Worm (Caenorhabditis elegans) whole organism, young adult: ENCODE measurements around the gene elo-9.

Experiments used
- B0019.2 ChIP-seq: fragments of 200-800 bp; sonication (Bioruptor generic); conservative IDR thresholded peaks from 2 replicates; pipeline ENCODE4 v1.3.6; 2022; ENCODE audit warnings: missing genetic modification reagents, missing genetic modification characterization, missing compliant biosample characterization
- B0035.1 ChIP-seq: sonication (generic microtip); optimal IDR thresholded peaks from 2 replicates; lab custom pipeline; 2016; ENCODE audit warnings: missing genetic modification characterization, mild to moderate bottlenecking, missing compliant biosample characterization, missing genotype, missing genetic modification reagents
- D2030.7 ChIP-seq: fragments of 200-800 bp; sonication (Bioruptor generic); IDR thresholded peaks from 2 replicates; pipeline ENCODE4 v1.3.6; 2022; ENCODE audit warnings: missing genetic modification reagents, missing genetic modification characterization, missing compliant biosample characterization
- F10E7.11 ChIP-seq: sonication (generic microtip); optimal IDR thresholded peaks from 2 replicates; lab custom pipeline; 2017; ENCODE audit warnings: mild to moderate bottlenecking, missing genetic modification characterization, moderate library complexity, missing compliant biosample characterization
- K11D2.4 ChIP-seq: fragments of 200-800 bp; sonication (Bioruptor generic); IDR thresholded peaks from 2 replicates; pipeline ENCODE4 v1.3.6; 2022; ENCODE audit warnings: missing genetic modification reagents, missing genetic modification characterization, missing compliant biosample characterization
- Y53G8AR.9 ChIP-seq: fragments of 200-800 bp; sonication (Bioruptor generic); conservative IDR thresholded peaks from 2 replicates; pipeline ENCODE4 v1.3.6; 2022; ENCODE audit warnings: missing genetic modification reagents, missing genetic modification characterization, missing compliant biosample characterization
- ama-1 ChIP-seq, 3 experiments: fragments of 150-350 bp in 1 of 3; sonication (generic microtip) in 2 of 3; optimal IDR thresholded peaks; 2 replicates each; lab custom pipeline; 2014 to 2018; ENCODE audit warnings: missing biosample characterization in 2 of 3, missing genetic modification characterization in 2 of 3, missing genetic modification reagents in 2 of 3
- attf-3 ChIP-seq: fragments of 200-800 bp; sonication (Bioruptor generic); conservative IDR thresholded peaks from 2 replicates; pipeline ENCODE4 v1.3.6; 2022; ENCODE audit warnings: missing genetic modification reagents, missing genetic modification characterization, missing compliant biosample characterization
- cebp-1 ChIP-seq, 2 experiments: fragments of 200-800 bp in 1 of 2; sonication (Bioruptor generic) in 1 of 2; sonication (generic microtip) in 1 of 2; IDR thresholded peaks in 1 of 2; optimal IDR thresholded peaks in 1 of 2; 2 replicates each; pipeline versions ENCODE4 v1.3.6 to Lab custom; 2017 to 2022; ENCODE audit warnings: missing compliant biosample characterization in 2 of 2, missing genetic modification characterization in 2 of 2, mild to moderate bottlenecking in 1 of 2, missing genetic modification reagents in 1 of 2, moderate library complexity in 1 of 2
- ceh-40 ChIP-seq: fragments of 200-800 bp; sonication (Bioruptor generic); IDR thresholded peaks from 2 replicates; pipeline ENCODE4 v1.3.6; 2022; ENCODE audit warnings: missing genetic modification characterization, missing compliant biosample characterization
- ceh-58 ChIP-seq: fragments of 200-800 bp; sonication (Bioruptor generic); IDR thresholded peaks from 2 replicates; pipeline ENCODE4 v1.3.6; 2022; ENCODE audit warnings: missing genetic modification characterization, missing compliant biosample characterization
- ekl-4 ChIP-seq: fragments of 200-800 bp; sonication (Bioruptor generic); IDR thresholded peaks from 2 replicates; pipeline ENCODE4 v1.3.6; 2022; ENCODE audit warnings: missing genetic modification reagents, missing genetic modification characterization, missing compliant biosample characterization
- ets-4 ChIP-seq: fragments of 200-800 bp; sonication (Bioruptor generic); optimal IDR thresholded peaks from 2 replicates; lab custom pipeline; 2018; ENCODE audit warnings: mild to moderate bottlenecking, missing genetic modification characterization, missing compliant biosample characterization
- gei-17 ChIP-seq: fragments of 200-800 bp; sonication (Bioruptor generic); optimal IDR thresholded peaks from 2 replicates; lab custom pipeline; 2018; ENCODE audit warnings: mild to moderate bottlenecking, missing genetic modification characterization, missing compliant biosample characterization
- lag-1 ChIP-seq: fragments of 200-800 bp; sonication (Bioruptor generic); IDR thresholded peaks from 2 replicates; pipeline ENCODE4 v1.3.6; 2022; ENCODE audit warnings: missing genetic modification reagents, missing genetic modification characterization, missing compliant biosample characterization
- let-526 ChIP-seq: fragments of 200-800 bp; sonication (Bioruptor generic); IDR thresholded peaks from 2 replicates; pipeline ENCODE4 v1.3.6; 2022; ENCODE audit warnings: missing genetic modification reagents, missing genetic modification characterization, missing compliant biosample characterization
- lin-35 ChIP-seq, 3 experiments: fragments of 150-350 bp in 2 of 3; sonication (generic microtip) in 1 of 3; optimal IDR thresholded peaks; 2 replicates each; lab custom pipeline; 2014 to 2018; ENCODE audit warnings: missing biosample characterization in 3 of 3, missing genetic modification characterization in 3 of 3, missing genetic modification reagents in 3 of 3
- lir-1 ChIP-seq: fragments of 200-800 bp; sonication (Bioruptor generic); conservative IDR thresholded peaks from 2 replicates; pipeline ENCODE4 v1.3.6; 2022; ENCODE audit warnings: missing genetic modification reagents, missing genetic modification characterization, missing compliant biosample characterization
- madf-6 ChIP-seq: fragments of 200-800 bp; sonication (Bioruptor generic); IDR thresholded peaks from 2 replicates; pipeline ENCODE4 v1.3.6; 2022; ENCODE audit warnings: missing genetic modification reagents, missing genetic modification characterization, missing compliant biosample characterization
- nhr-120 ChIP-seq: fragments of 200-800 bp; sonication (Bioruptor generic); IDR thresholded peaks from 2 replicates; pipeline ENCODE4 v1.3.6; 2022; ENCODE audit warnings: missing genetic modification characterization, missing compliant biosample characterization
- nhr-80 ChIP-seq: sonication (generic microtip); optimal IDR thresholded peaks from 2 replicates; lab custom pipeline; 2016; ENCODE audit warnings: missing genetic modification characterization, missing compliant biosample characterization
- nhr-90 ChIP-seq: sonication (generic microtip); optimal IDR thresholded peaks from 2 replicates; lab custom pipeline; 2016; ENCODE audit warnings: missing genotype, mild to moderate bottlenecking, missing genetic modification characterization, missing compliant biosample characterization
- rec-8 ChIP-seq, 2 experiments: sonication (generic microtip); optimal IDR thresholded peaks; 2 replicates each; lab custom pipeline; 2016; ENCODE audit warnings: mild to moderate bottlenecking in 2 of 2, missing genetic modification characterization in 2 of 2, missing genetic modification reagents in 2 of 2, missing genotype in 2 of 2, missing biosample characterization in 1 of 2, missing compliant biosample characterization in 1 of 2, moderate library complexity in 1 of 2
- sdz-38 ChIP-seq: sonication (generic microtip); optimal IDR thresholded peaks from 2 replicates; lab custom pipeline; 2016; ENCODE audit warnings: missing genotype, missing genetic modification characterization, missing compliant biosample characterization
- sea-2 ChIP-seq: fragments of 200-800 bp; sonication (Bioruptor generic); IDR thresholded peaks from 2 replicates; pipeline ENCODE4 v1.3.6; 2022; ENCODE audit warnings: missing genetic modification characterization, missing compliant biosample characterization
- snpc-1.1 ChIP-seq: sonication (generic microtip); optimal IDR thresholded peaks from 2 replicates; lab custom pipeline; 2017; ENCODE audit warnings: missing genetic modification characterization, mild to moderate bottlenecking, missing compliant biosample characterization, antibody characterized with exemption, moderate library complexity, missing genotype, missing genetic modification reagents; ENCODE audit not compliant: insufficient read depth
- snpc-1.3 ChIP-seq: sonication (generic microtip); optimal IDR thresholded peaks from 2 replicates; lab custom pipeline; 2017; ENCODE audit warnings: missing genetic modification characterization, mild to moderate bottlenecking, missing compliant biosample characterization, antibody characterized with exemption, moderate library complexity, missing genotype, missing genetic modification reagents; ENCODE audit not compliant: insufficient read depth
- snpc-4 ChIP-seq, 5 experiments: fragments of 150-350 bp in 1 of 5; sonication (generic microtip) in 4 of 5; optimal IDR thresholded peaks; 2 replicates each; lab custom pipeline; 2014 to 2018; ENCODE audit warnings: missing genetic modification characterization in 5 of 5, missing biosample characterization in 3 of 5, antibody characterized with exemption in 2 of 5, mild to moderate bottlenecking in 2 of 5, missing compliant biosample characterization in 2 of 5, missing genotype in 2 of 5, moderate library complexity in 2 of 5, missing genetic modification reagents in 1 of 5
- tlf-1 ChIP-seq: fragments of 200-800 bp; sonication (Bioruptor generic); optimal IDR thresholded peaks from 2 replicates; lab custom pipeline; 2018; ENCODE audit warnings: mild to moderate bottlenecking, missing genetic modification characterization, missing compliant biosample characterization
- unc-62 ChIP-seq: fragments of 150-350 bp; optimal IDR thresholded peaks from 2 replicates; lab custom pipeline; 2014; ENCODE audit warnings: missing biosample characterization, missing genetic modification reagents, missing genetic modification characterization
- zfh-2 ChIP-seq: fragments of 200-800 bp; sonication (Bioruptor generic); conservative IDR thresholded peaks from 2 replicates; pipeline ENCODE4 v1.3.6; 2022; ENCODE audit warnings: missing genetic modification reagents, missing genetic modification characterization, missing compliant biosample characterization
- zim-3 ChIP-seq: sonication (generic microtip); optimal IDR thresholded peaks from 2 replicates; lab custom pipeline; 2017; ENCODE audit warnings: mild to moderate bottlenecking, missing genetic modification characterization, moderate library complexity, missing compliant biosample characterization
- ztf-22 ChIP-seq: fragments of 200-800 bp; sonication (Bioruptor generic); optimal IDR thresholded peaks from 2 replicates; lab custom pipeline; 2018; ENCODE audit warnings: mild to moderate bottlenecking, missing genetic modification characterization, moderate library complexity, missing compliant biosample characterization
- ztf-28 ChIP-seq: fragments of 200-800 bp; sonication (Bioruptor generic); IDR thresholded peaks from 2 replicates; pipeline ENCODE4 v1.3.6; 2022; ENCODE audit warnings: missing genetic modification reagents, missing genetic modification characterization, missing compliant biosample characterization

Gene elo-9

ce11 chrII:14940325-14940724 lies 23.6 kb downstream of the elo-9 start:
- TF ChIP-seq snpc-1.1 (no peak), D2030.7 (GFP tag; lab: Robert Waterston, UW) (no peak), let-526 (no peak), ceh-40 (GFP tag; lab: Robert Waterston, UW) (no peak), zim-3 (tag; lab: Kevin White, UChicago) (no peak), snpc-1.3 (no peak), sdz-38 (tag; lab: Kevin White, UChicago) (no peak), cebp-1 (GFP tag; IDR thresholded peaks at IDR 0.05; lab: Robert Waterston, UW) (no peak), cebp-1 (tag; optimal IDR thresholded peaks at IDR 0.05; lab: Kevin White, UChicago) (no peak), nhr-120 (no peak), nhr-80 (tag; lab: Kevin White, UChicago) (no peak), gei-17 (GFP tag; lab: Kevin White, UChicago) (no peak), ama-1 (optimal IDR thresholded peaks at IDR 0.05; lab: Kevin White, UChicago) (no peak), ama-1 (GFP tag; optimal IDR thresholded peaks at IDR 0.05; lab: Kevin White, UChicago) (no peak), lag-1 (GFP tag; lab: Robert Waterston, UW) (no peak), snpc-4 (GFP tag; optimal IDR thresholded peaks at IDR 0.05; lab: Kevin White, UChicago) (no peak), snpc-4 (tag; optimal IDR thresholded peaks at IDR 0.05; lab: Kevin White, UChicago) (no peak)

- TF ChIP-seq ets-4 (no peak), madf-6 (GFP tag; lab: Robert Waterston, UW) (no peak), lir-1 (GFP tag; lab: Robert Waterston, UW) (no peak), lin-35 (GFP tag; optimal IDR thresholded peaks at IDR 0.05; lab: Kevin White, UChicago) (no peak), nhr-90 (no peak), ztf-28 (no peak), K11D2.4 (no peak), Y53G8AR.9 (GFP tag; lab: Robert Waterston, UW) (no peak), F10E7.11 (tag; lab: Kevin White, UChicago) (no peak), sdz-38 (tag; lab: Kevin White, UChicago) (no peak)
Measured at ce11 chrII:14938319-14938718, 25.6 kb downstream of the elo-9 start.

ce11 chrII:14935431-14936071 lies 28.4 kb downstream of the elo-9 start:
- no peak for TF ChIP-seq B0019.2 (GFP tag; lab: Robert Waterston, UW)
- no peak for TF ChIP-seq snpc-4 (GFP tag; optimal IDR thresholded peaks at IDR 0.05; lab: Kevin White, UChicago)
- TF ChIP-seq snpc-4 (tag; optimal IDR thresholded peaks at IDR 0.05; lab: Kevin White, UChicago), result peak in 3 of 4 experiments; percentile 18 to 57 (median 55)

- TF ChIP-seq rec-8 (tag; optimal IDR thresholded peaks at IDR 0.05; lab: Kevin White, UChicago) (no peak), snpc-4 (GFP tag; optimal IDR thresholded peaks at IDR 0.05; lab: Kevin White, UChicago) (no peak), snpc-4 (tag; optimal IDR thresholded peaks at IDR 0.05; lab: Kevin White, UChicago) (peak in 3 of 4 experiments; percentile 66 to 90 (median 84)), ekl-4 (no peak)
Measured at ce11 chrII:14928766-14929165, 35.1 kb downstream of the elo-9 start.

- no peak for TF ChIP-seq zfh-2
- TF ChIP-seq attf-3, result no peak
- no peak for TF ChIP-seq ceh-58 (GFP tag; lab: Robert Waterston, UW)
- no peak for TF ChIP-seq sea-2 (GFP tag; lab: Robert Waterston, UW)
- no peak for TF ChIP-seq tlf-1 (GFP tag; lab: Kevin White, UChicago)
- no peak for TF ChIP-seq Y53G8AR.9 (GFP tag; lab: Robert Waterston, UW)
- TF ChIP-seq ztf-22 (GFP tag; lab: Kevin White, UChicago), result no peak
- TF ChIP-seq B0035.1 (tag; lab: Kevin White, UChicago), result no peak
- no peak for TF ChIP-seq ceh-40 (GFP tag; lab: Robert Waterston, UW)
- TF ChIP-seq unc-62 (GFP tag; lab: Kevin White, UChicago), result no peak
- TF ChIP-seq, all 124 proteins: peak for 0
Measured at ce11 chrII:14919148-14919755, 44.7 kb downstream of the elo-9 start, which contains the start of gene pde-3. Gene pde-3, plus strand, starts transcription at chrII:14919705.
